Fruit fly (Drosophila melanogaster) whole organism, embryonic: ENCODE measurements around the gene CG5973.

Experiments
- Blimp-1 ChIP-seq: fragments of 200-800 bp; sonication (Bioruptor generic); optimal IDR thresholded peaks from 3 replicates; lab custom pipeline; 2018; ENCODE audit warnings: missing biosample characterization, missing genetic modification characterization, mild to moderate bottlenecking, moderate library complexity, missing genetic modification reagents
- CG10366 ChIP-seq: fragments of 200-800 bp; sonication (Bioruptor generic); IDR thresholded peaks from 2 replicates; pipeline ENCODE4 v1.3.6; 2022; ENCODE audit warnings: missing biosample characterization, missing genetic modification characterization
- CG10462 ChIP-seq: fragments of 200-800 bp; sonication (Bioruptor generic); optimal IDR thresholded peaks from 2 replicates; lab custom pipeline; 2016; ENCODE audit warnings: missing biosample characterization, missing genetic modification characterization
- CG11247 ChIP-seq: fragments of 200-800 bp; sonication (Bioruptor generic); IDR thresholded peaks from 2 replicates; pipeline ENCODE4 v1.3.6; 2022; ENCODE audit warnings: missing biosample characterization, missing genetic modification characterization
- CG13296 ChIP-seq: fragments of 200-800 bp; sonication (Bioruptor generic); optimal IDR thresholded peaks from 3 replicates; lab custom pipeline; 2018; ENCODE audit warnings: missing biosample characterization, mild to moderate bottlenecking, missing genetic modification characterization
- CG14710 ChIP-seq: fragments of 200-800 bp; sonication (Bioruptor generic); optimal IDR thresholded peaks from 3 replicates; lab custom pipeline; 2019; ENCODE audit warnings: missing biosample characterization, mild to moderate bottlenecking, missing genetic modification characterization, moderate library complexity
- CG17361 ChIP-seq: fragments of 200-800 bp; sonication (Bioruptor generic); IDR thresholded peaks from 3 replicates; pipeline ENCODE4 v1.3.6; 2022; ENCODE audit warnings: missing biosample characterization, missing genetic modification characterization
- CG17568 ChIP-seq: fragments of 200-800 bp; sonication (Bioruptor generic); optimal IDR thresholded peaks from 2 replicates; lab custom pipeline; 2018; ENCODE audit warnings: missing biosample characterization, mild to moderate bottlenecking, missing genetic modification characterization, moderate library complexity
- CG18262 ChIP-seq: fragments of 200-800 bp; optimal IDR thresholded peaks from 3 replicates; lab custom pipeline; 2019; ENCODE audit warnings: missing biosample characterization, mild to moderate bottlenecking, missing genetic modification characterization, moderate library complexity
- CG18599 ChIP-seq: fragments of 200-800 bp; sonication (Bioruptor generic); optimal IDR thresholded peaks from 3 replicates; lab custom pipeline; 2017; ENCODE audit warnings: missing biosample characterization, missing genetic modification characterization, mild to moderate bottlenecking, moderate library complexity, missing genetic modification reagents
- CG2120 ChIP-seq: fragments of 200-800 bp; sonication (Bioruptor generic); optimal IDR thresholded peaks from 3 replicates; lab custom pipeline; 2016; ENCODE audit warnings: missing biosample characterization, missing genetic modification characterization
- CG31224 ChIP-seq: fragments of 200-800 bp; sonication (Bioruptor generic); IDR thresholded peaks from 2 replicates; pipeline ENCODE4 v1.3.6; 2022; ENCODE audit warnings: missing biosample characterization, missing genetic modification characterization
- CG3281 ChIP-seq: fragments of 200-800 bp; sonication (Bioruptor generic); optimal IDR thresholded peaks from 3 replicates; lab custom pipeline; 2017; ENCODE audit warnings: missing biosample characterization, mild to moderate bottlenecking, missing genetic modification characterization
- CG4328 ChIP-seq: fragments of 200-800 bp; sonication (Bioruptor generic); optimal IDR thresholded peaks from 3 replicates; lab custom pipeline; 2017; ENCODE audit warnings: missing biosample characterization, missing genetic modification reagents, missing genetic modification characterization
- CG6654 ChIP-seq: fragments of 200-800 bp; sonication (Bioruptor generic); optimal IDR thresholded peaks from 2 replicates; lab custom pipeline; 2017; ENCODE audit warnings: missing biosample characterization, mild to moderate bottlenecking, missing genetic modification characterization
- CG6683 ChIP-seq: fragments of 200-800 bp; sonication (Bioruptor generic); optimal IDR thresholded peaks from 2 replicates; lab custom pipeline; 2017; ENCODE audit warnings: missing biosample characterization, mild to moderate bottlenecking, missing genetic modification characterization, missing genetic modification reagents
- CkIIα-i1 ChIP-seq: fragments of 200-800 bp; sonication (Bioruptor generic); IDR thresholded peaks from 2 replicates; pipeline ENCODE4 v1.3.6; 2022; ENCODE audit warnings: missing biosample characterization, missing genetic modification characterization
- E2f2 ChIP-seq: fragments of 200-800 bp; sonication (Bioruptor generic); IDR thresholded peaks from 2 replicates; pipeline ENCODE4 v1.3.6; 2022; ENCODE audit warnings: missing biosample characterization, missing genetic modification characterization
- Fer1 ChIP-seq: fragments of 200-800 bp; sonication (Bioruptor generic); optimal IDR thresholded peaks from 2 replicates; lab custom pipeline; 2017; ENCODE audit warnings: missing biosample characterization, mild to moderate bottlenecking, missing genetic modification characterization
- HLH3B ChIP-seq: fragments of 200-800 bp; sonication (Bioruptor generic); IDR thresholded peaks from 2 replicates; pipeline ENCODE4 v1.3.6; 2022; ENCODE audit warnings: missing biosample characterization, missing genetic modification characterization
- Hmx ChIP-seq: fragments of 200-800 bp; sonication (Bioruptor generic); optimal IDR thresholded peaks from 2 replicates; lab custom pipeline; 2016; ENCODE audit warnings: missing biosample characterization, missing genetic modification characterization
- Lhr ChIP-seq: fragments of 200-800 bp; sonication (Bioruptor generic); optimal IDR thresholded peaks from 3 replicates; lab custom pipeline; 2017; ENCODE audit warnings: mild to moderate bottlenecking, missing biosample characterization, missing genetic modification reagents, missing genetic modification characterization
- NK7.1 ChIP-seq: fragments of 200-800 bp; sonication (Bioruptor generic); optimal IDR thresholded peaks from 3 replicates; lab custom pipeline; 2016; ENCODE audit warnings: missing biosample characterization, missing genetic modification characterization
- Oaz ChIP-seq: fragments of 200-800 bp; sonication (Bioruptor generic); IDR thresholded peaks from 2 replicates; pipeline ENCODE4 v1.3.6; 2022; ENCODE audit warnings: missing biosample characterization, missing genetic modification characterization
- Oli ChIP-seq: fragments of 200-800 bp; sonication (Bioruptor generic); optimal IDR thresholded peaks from 2 replicates; lab custom pipeline; 2018; ENCODE audit warnings: missing biosample characterization, mild to moderate bottlenecking, missing genetic modification characterization, moderate library complexity
- Pdp1 ChIP-seq, 2 experiments: fragments of 200-800 bp; sonication (Bioruptor generic); optimal IDR thresholded peaks; 3 replicates each; lab custom pipeline; 2016; ENCODE audit warnings: missing biosample characterization in 2 of 2, missing genetic modification characterization in 2 of 2, mild to moderate bottlenecking in 1 of 2, moderate library complexity in 1 of 2
- Six4 ChIP-seq: fragments of 200-800 bp; sonication (Bioruptor generic); optimal IDR thresholded peaks from 2 replicates; lab custom pipeline; 2016; ENCODE audit warnings: missing biosample characterization, missing genetic modification characterization
- Spps ChIP-seq: fragments of 200-800 bp; sonication (Bioruptor generic); optimal IDR thresholded peaks from 2 replicates; lab custom pipeline; 2018; ENCODE audit warnings: missing biosample characterization, mild to moderate bottlenecking, missing genetic modification characterization
- cg ChIP-seq: fragments of 200-800 bp; sonication (Bioruptor generic); optimal IDR thresholded peaks from 3 replicates; lab custom pipeline; 2019; ENCODE audit warnings: missing biosample characterization, mild to moderate bottlenecking, missing genetic modification characterization, moderate library complexity
- chif ChIP-seq, 2 experiments: fragments of 200-800 bp; sonication (Bioruptor generic); optimal IDR thresholded peaks; 3 replicates each; lab custom pipeline; 2016; ENCODE audit warnings: missing biosample characterization in 2 of 2, missing genetic modification characterization in 2 of 2
- chn ChIP-seq: fragments of 200-800 bp; sonication (Bioruptor generic); optimal IDR thresholded peaks from 2 replicates; lab custom pipeline; 2016; ENCODE audit warnings: missing biosample characterization, missing genetic modification characterization
- ci ChIP-seq: fragments of 200-800 bp; sonication (Bioruptor generic); IDR thresholded peaks from 3 replicates; pipeline ENCODE4 v1.3.6; 2022; ENCODE audit warnings: missing biosample characterization, missing genetic modification characterization
- corto ChIP-seq: fragments of 200-800 bp; sonication (Bioruptor generic); optimal IDR thresholded peaks from 2 replicates; lab custom pipeline; 2016; ENCODE audit warnings: missing biosample characterization, mild to moderate bottlenecking, missing genetic modification characterization, moderate library complexity
- danr ChIP-seq: fragments of 200-800 bp; sonication (Bioruptor generic); IDR thresholded peaks from 2 replicates; pipeline ENCODE4 v1.3.6; 2022; ENCODE audit warnings: missing biosample characterization, missing genetic modification characterization
- dmrt11E ChIP-seq: fragments of 200-800 bp; sonication (Bioruptor generic); optimal IDR thresholded peaks from 3 replicates; lab custom pipeline; 2018; ENCODE audit warnings: missing biosample characterization, mild to moderate bottlenecking, missing genetic modification characterization, moderate library complexity
- exex ChIP-seq: fragments of 200-800 bp; sonication (Bioruptor generic); optimal IDR thresholded peaks from 4 replicates; lab custom pipeline; 2018; ENCODE audit warnings: missing biosample characterization, mild to moderate bottlenecking, missing genetic modification characterization, moderate library complexity
- fu2 ChIP-seq: fragments of 200-800 bp; sonication (Bioruptor generic); optimal IDR thresholded peaks from 2 replicates; lab custom pipeline; 2016; ENCODE audit warnings: missing biosample characterization, missing genetic modification characterization
- ham ChIP-seq: fragments of 200-800 bp; sonication (Bioruptor generic); IDR thresholded peaks from 2 replicates; pipeline ENCODE4 v1.3.6; 2022; ENCODE audit warnings: missing biosample characterization, missing genetic modification characterization
- hb ChIP-seq: fragments of 200-800 bp; sonication (Bioruptor generic); IDR thresholded peaks from 3 replicates; pipeline ENCODE4 v1.3.6; 2022; ENCODE audit warnings: missing biosample characterization, missing genetic modification characterization; ENCODE audit not compliant: partially characterized antibody
- hbn ChIP-seq: fragments of 200-800 bp; sonication (Bioruptor generic); IDR thresholded peaks from 2 replicates; pipeline ENCODE4 v1.3.6; 2022; ENCODE audit warnings: missing biosample characterization, missing genetic modification characterization; ENCODE audit not compliant: partially characterized antibody
- nerfin-1 ChIP-seq: fragments of 200-800 bp; sonication (Bioruptor generic); optimal IDR thresholded peaks from 3 replicates; lab custom pipeline; 2019; ENCODE audit warnings: missing biosample characterization, mild to moderate bottlenecking, missing genetic modification characterization, moderate library complexity
- nmo ChIP-seq: fragments of 200-800 bp; sonication (Bioruptor generic); optimal IDR thresholded peaks from 2 replicates; lab custom pipeline; 2018; ENCODE audit warnings: missing biosample characterization, mild to moderate bottlenecking, missing genetic modification characterization, moderate library complexity
- prd ChIP-seq, 3 experiments: fragments of >200 bp in 2 of 3; fragments of 200-800 bp in 1 of 3; sonication (Bioruptor generic) in 1 of 3; optimal IDR thresholded peaks in 2 of 3; IDR thresholded peaks in 1 of 3; 2 replicates in 2 of 3; 3 replicates in 1 of 3; pipeline versions ENCODE4 v1.3.6 to Lab custom; 2017 to 2022; ENCODE audit warnings: missing biosample characterization in 1 of 3, missing genetic modification characterization in 1 of 3
- ro ChIP-seq: fragments of 200-800 bp; sonication (Bioruptor generic); IDR thresholded peaks from 2 replicates; pipeline ENCODE4 v1.3.6; 2022; ENCODE audit warnings: missing biosample characterization, missing genetic modification characterization
- slbo ChIP-seq: fragments of 200-800 bp; sonication (Bioruptor generic); IDR thresholded peaks from 2 replicates; pipeline ENCODE4 v1.3.6; 2022; ENCODE audit warnings: missing biosample characterization, missing genetic modification characterization
- tap ChIP-seq: fragments of 200-800 bp; optimal IDR thresholded peaks from 3 replicates; lab custom pipeline; 2019; ENCODE audit warnings: missing biosample characterization, mild to moderate bottlenecking, missing genetic modification characterization, moderate library complexity
- ttk ChIP-seq: fragments of 200-800 bp; sonication (Bioruptor generic); IDR thresholded peaks from 2 replicates; pipeline ENCODE4 v2.1.2; 2022; ENCODE audit warnings: missing biosample characterization, missing genetic modification characterization
- twi ChIP-seq: fragments of 200-800 bp; optimal IDR thresholded peaks from 2 replicates; lab custom pipeline; 2019; ENCODE audit warnings: missing biosample characterization, mild to moderate bottlenecking, missing genetic modification characterization, moderate library complexity
- tx ChIP-seq: fragments of 200-800 bp; sonication (Bioruptor generic); optimal IDR thresholded peaks from 2 replicates; lab custom pipeline; 2016; ENCODE audit warnings: missing biosample characterization, missing genetic modification characterization
- zen ChIP-seq: fragments of 200-800 bp; sonication (Bioruptor generic); optimal IDR thresholded peaks from 3 replicates; lab custom pipeline; 2018; ENCODE audit warnings: missing biosample characterization, mild to moderate bottlenecking, missing genetic modification characterization, moderate library complexity

The CG5973 gene

DNA sequence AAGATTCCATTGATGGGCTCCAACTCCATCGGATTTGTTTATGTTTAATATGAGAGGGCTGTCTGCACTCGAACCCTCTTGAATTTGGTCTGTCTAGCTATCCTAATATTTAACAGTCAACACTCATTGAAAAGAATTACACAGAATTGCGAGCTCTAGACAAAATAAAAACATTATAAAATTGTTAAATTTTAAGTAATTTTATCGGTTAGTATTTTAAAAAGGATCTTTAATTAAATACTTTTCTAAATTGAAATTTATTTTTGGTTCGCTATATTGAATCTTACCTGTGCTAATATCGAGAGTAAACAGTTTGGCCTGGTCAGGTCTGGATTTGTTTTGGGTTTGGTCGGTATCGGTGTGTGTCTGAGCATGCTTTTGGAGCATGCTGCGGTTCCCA, 35.7 kb upstream of the CG5973 start (continued):
- TF ChIP-seq zen (peak; percentile 45), ro (GFP tag; lab: Robert Waterston, UW) (peak; percentile 74), ci (GFP tag; lab: Robert Waterston, UW) (peak; percentile 81), Pdp1 (GFP tag; optimal IDR thresholded peaks at IDR 0.05; lab: Kevin White, UChicago) (peak; percentile 23 to 62), ttk (peak; percentile 83), Fer1 (GFP tag; lab: Kevin White, UChicago) (peak; percentile 56), chn (GFP tag; lab: Kevin White, UChicago) (peak; percentile 15), CG17361 (GFP tag; lab: Robert Waterston, UW) (peak; percentile 72), CG31224 (GFP tag; lab: Robert Waterston, UW) (peak; percentile 63), chif (GFP tag; optimal IDR thresholded peaks at IDR 0.05; lab: Kevin White, UChicago) (peak; percentile 40 to 42), NK7.1 (no peak), CG3281 (GFP tag; lab: Kevin White, UChicago) (peak; percentile 56), dmrt11E (tag; lab: Kevin White, UChicago) (peak; percentile 67), Hmx (peak; percentile 4), Blimp-1 (GFP tag; lab: Kevin White, UChicago) (peak; percentile 75), CG18262 (tag; lab: Kevin White, UChicago) (peak; percentile 72), nmo (GFP tag; lab: Kevin White, UChicago) (peak; percentile 79), CG14710 (tag; lab: Kevin White, UChicago) (peak; percentile 48), CG17568 (GFP tag; lab: Kevin White, UChicago) (no peak), Six4 (GFP tag; lab: Kevin White, UChicago) (peak; percentile 2), nerfin-1 (tag; lab: Kevin White, UChicago) (peak; percentile 56), fu2 (no peak), CG13296 (peak; percentile 62), exex (tag; lab: Kevin White, UChicago) (peak; percentile 28), tap (tag; lab: Kevin White, UChicago) (peak; percentile 83), tx (GFP tag; lab: Kevin White, UChicago) (peak; percentile 2), ham (no peak), E2f2 (GFP tag; lab: Robert Waterston, UW) (peak; percentile 32; the same call in 1 of the 2 replicates), CG2120 (peak; percentile 80), CG11247 (GFP tag; lab: Robert Waterston, UW) (peak; percentile 73; the same call in 1 of the 2 replicates), CG6683 (GFP tag; lab: Kevin White, UChicago) (peak; percentile 40), hb (GFP tag; lab: Robert Waterston, UW) (no peak), HLH3B (GFP tag; lab: Robert Waterston, UW) (peak; percentile 80), CG10462 (GFP tag; lab: Kevin White, UChicago) (no peak), prd (optimal IDR thresholded peaks at IDR 0.05; lab: Kevin White, UChicago) (no peak), prd (GFP tag; IDR thresholded peaks at IDR 0.05; lab: Robert Waterston, UW) (peak; percentile 84), CG4328 (GFP tag; lab: Kevin White, UChicago) (peak; percentile 29), danr (GFP tag; lab: Robert Waterston, UW) (no peak), corto (GFP tag; lab: Kevin White, UChicago) (no peak), Oaz (GFP tag; lab: Robert Waterston, UW) (peak; percentile 58), CkIIα-i1 (GFP tag; lab: Robert Waterston, UW) (no peak), cg (no peak), Oli (tag; lab: Kevin White, UChicago) (peak; percentile 66), Spps (peak; percentile 52), Lhr (no peak), hbn (no peak), CG10366 (GFP tag; lab: Robert Waterston, UW) (peak; percentile 79), slbo (GFP tag; lab: Robert Waterston, UW) (peak; percentile 90), CG18599 (GFP tag; lab: Kevin White, UChicago) (peak; percentile 69), CG6654 (GFP tag; lab: Kevin White, UChicago) (no peak), twi (tag; lab: Kevin White, UChicago) (peak; percentile 57)
